Worm (Caenorhabditis elegans): ENCODE data around the gene rpl-11.2.

Gene rpl-11.2

ce11 chrX:2213400-2214362, 28.7 kb downstream of the rpl-11.2 start:
- TF ChIP-seq W03F9.2 (tag; optimal IDR thresholded peaks at IDR 0.05), result no peak
- TF ChIP-seq dao-5 (tag; optimal IDR thresholded peaks at IDR 0.05), result no peak
- no peak for TF ChIP-seq him-1 (tag; optimal IDR thresholded peaks at IDR 0.05)

ce11 chrX:2212712-2213111, 29.7 kb downstream of the rpl-11.2 start:
- TF ChIP-seq dao-5 (tag; optimal IDR thresholded peaks at IDR 0.05) (no peak), W03F9.2 (tag; optimal IDR thresholded peaks at IDR 0.05) (no peak), him-1 (tag; optimal IDR thresholded peaks at IDR 0.05) (no peak)

ce11 chrX:2212141-2212540, 30.3 kb downstream of the rpl-11.2 start:
- TF ChIP-seq dao-5 (tag; optimal IDR thresholded peaks at IDR 0.05) (no peak), W03F9.2 (tag; optimal IDR thresholded peaks at IDR 0.05) (no peak), him-1 (tag; optimal IDR thresholded peaks at IDR 0.05) (no peak)

- TF ChIP-seq W03F9.2 (tag; optimal IDR thresholded peaks at IDR 0.05) (no peak), him-1 (tag; optimal IDR thresholded peaks at IDR 0.05) (no peak), dao-5 (tag; optimal IDR thresholded peaks at IDR 0.05) (no peak)
Measured at ce11 chrX:2210751-2211150, 31.7 kb downstream of the rpl-11.2 start, which contains the start of gene peb-1. peb-1 (plus strand) TSS chrX:2211051.

ce11 chrX:2210164-2210563, 32.3 kb downstream of the rpl-11.2 start:
- no peak for TF ChIP-seq dao-5 (tag; optimal IDR thresholded peaks at IDR 0.05)
- no peak for TF ChIP-seq him-1 (tag; optimal IDR thresholded peaks at IDR 0.05)
- no peak for TF ChIP-seq W03F9.2 (tag; optimal IDR thresholded peaks at IDR 0.05)

ce11 chrX:2208391-2208790, 34.0 kb downstream of the rpl-11.2 start:
- no peak for TF ChIP-seq him-1 (tag; optimal IDR thresholded peaks at IDR 0.05)
- no peak for TF ChIP-seq W03F9.2 (tag; optimal IDR thresholded peaks at IDR 0.05)
- TF ChIP-seq dao-5 (tag; optimal IDR thresholded peaks at IDR 0.05), result no peak

ce11 chrX:2204963-2205362, 37.5 kb downstream of the rpl-11.2 start, which contains the start of gene T24C12.4:
T24C12.4 (minus strand) TSS chrX:2205063.
- TF ChIP-seq him-1 (tag; optimal IDR thresholded peaks at IDR 0.05) (no peak), dao-5 (tag; optimal IDR thresholded peaks at IDR 0.05) (no peak), W03F9.2 (tag; optimal IDR thresholded peaks at IDR 0.05) (no peak)

- TF ChIP-seq W03F9.2 (tag; optimal IDR thresholded peaks at IDR 0.05) (no peak), dao-5 (tag; optimal IDR thresholded peaks at IDR 0.05) (no peak), him-1 (tag; optimal IDR thresholded peaks at IDR 0.05) (no peak)
Measured at ce11 chrX:2203760-2204159, 38.7 kb downstream of the rpl-11.2 start, which contains the start of gene T24C12.3. T24C12.3 (minus strand) TSS chrX:2203893.

ce11 chrX:2199140-2199539, 43.3 kb downstream of the rpl-11.2 start, which contains the start of gene T24C12.1:
T24C12.1 (plus strand) TSS chrX:2199440.
- TF ChIP-seq dao-5 (tag; optimal IDR thresholded peaks at IDR 0.05) (no peak), him-1 (tag; optimal IDR thresholded peaks at IDR 0.05) (no peak), W03F9.2 (tag; optimal IDR thresholded peaks at IDR 0.05) (no peak)

ce11 chrX:2197444-2197843, 45.0 kb downstream of the rpl-11.2 start:
- TF ChIP-seq W03F9.2 (tag; optimal IDR thresholded peaks at IDR 0.05), result no peak
- no peak for TF ChIP-seq him-1 (tag; optimal IDR thresholded peaks at IDR 0.05)
- TF ChIP-seq dao-5 (tag; optimal IDR thresholded peaks at IDR 0.05), result no peak

- TF ChIP-seq W03F9.2 (tag; optimal IDR thresholded peaks at IDR 0.05) (no peak), him-1 (tag; optimal IDR thresholded peaks at IDR 0.05) (no peak), dao-5 (tag; optimal IDR thresholded peaks at IDR 0.05) (no peak)
Measured at ce11 chrX:2191925-2192554, 50.4 kb downstream of the rpl-11.2 start, which contains the start of gene gap-1. gap-1 (plus strand) TSS chrX:2192504.
